Fruit fly (Drosophila melanogaster) whole organism, adult: ENCODE data around the gene CG42780.
A peak's percentile ranks its signal among the peaks of the same experiment; 100 is the strongest.

Experiments used
- CG11617 ChIP-seq: fragments of 200-800 bp; sonication (Bioruptor generic); optimal IDR thresholded peaks from 2 replicates; lab custom pipeline; 2017; ENCODE audit warnings: mild to moderate bottlenecking, missing biosample characterization, missing genetic modification reagents, missing genetic modification characterization
- CG12768 ChIP-seq: fragments of 200-800 bp; sonication (Bioruptor generic); optimal IDR thresholded peaks from 2 replicates; lab custom pipeline; 2017; ENCODE audit warnings: missing biosample characterization, missing genetic modification characterization, mild to moderate bottlenecking, moderate library complexity, missing genetic modification reagents
- CG14711 ChIP-seq: fragments of 200-800 bp; sonication (Bioruptor generic); optimal IDR thresholded peaks from 2 replicates; lab custom pipeline; 2018; ENCODE audit warnings: missing biosample characterization, mild to moderate bottlenecking, missing genetic modification characterization, moderate library complexity
- CG1620 ChIP-seq: fragments of 200-800 bp; sonication (Bioruptor generic); optimal IDR thresholded peaks from 2 replicates; lab custom pipeline; 2016; ENCODE audit warnings: missing biosample characterization, missing genetic modification characterization
- CG33017 ChIP-seq: fragments of 200-800 bp; sonication (Bioruptor generic); optimal IDR thresholded peaks from 2 replicates; lab custom pipeline; 2018; ENCODE audit warnings: missing biosample characterization, mild to moderate bottlenecking, missing genetic modification characterization, moderate library complexity
- CG5204 ChIP-seq: fragments of 200-800 bp; sonication (Bioruptor generic); optimal IDR thresholded peaks from 2 replicates; lab custom pipeline; 2016; ENCODE audit warnings: missing biosample characterization, missing genetic modification characterization
- CG7045 ChIP-seq: fragments of 200-800 bp; sonication (Bioruptor generic); optimal IDR thresholded peaks from 2 replicates; lab custom pipeline; 2017; ENCODE audit warnings: missing biosample characterization, mild to moderate bottlenecking, missing genetic modification characterization
- CG7101 ChIP-seq: fragments of 200-800 bp; sonication (Bioruptor generic); optimal IDR thresholded peaks from 2 replicates; lab custom pipeline; 2018; ENCODE audit warnings: missing biosample characterization, mild to moderate bottlenecking, missing genetic modification characterization, moderate library complexity
- Clk ChIP-seq: fragments of 200-800 bp; sonication (Bioruptor generic); optimal IDR thresholded peaks from 2 replicates; lab custom pipeline; 2017; ENCODE audit warnings: missing biosample characterization, missing genetic modification characterization
- Crg-1 ChIP-seq: fragments of 200-800 bp; sonication (Bioruptor generic); optimal IDR thresholded peaks from 2 replicates; lab custom pipeline; 2016; ENCODE audit warnings: missing biosample characterization, missing genetic modification characterization
- Hr96 ChIP-seq: fragments of 200-800 bp; sonication (Bioruptor generic); optimal IDR thresholded peaks from 2 replicates; lab custom pipeline; 2016; ENCODE audit warnings: missing biosample characterization, missing genetic modification characterization
- Mnt ChIP-seq: fragments of 200-800 bp; sonication (Bioruptor generic); optimal IDR thresholded peaks from 2 replicates; lab custom pipeline; 2016; ENCODE audit warnings: missing biosample characterization, mild to moderate bottlenecking, missing genetic modification characterization
- bab1 ChIP-seq: fragments of 200-800 bp; sonication (Bioruptor generic); optimal IDR thresholded peaks from 3 replicates; lab custom pipeline; 2019; ENCODE audit warnings: missing biosample characterization, mild to moderate bottlenecking, missing genetic modification characterization, moderate library complexity
- cic ChIP-seq: fragments of 200-800 bp; sonication (Bioruptor generic); optimal IDR thresholded peaks from 2 replicates; lab custom pipeline; 2017; ENCODE audit warnings: missing biosample characterization, mild to moderate bottlenecking, missing genetic modification characterization, moderate library complexity
- cnc ChIP-seq, 2 experiments: fragments of >200 bp; optimal IDR thresholded peaks; 2 replicates each; lab custom pipeline; 2017
- kay ChIP-seq: fragments of 200-800 bp; sonication (Bioruptor generic); peaks from one replicate; lab custom pipeline; 2016; ENCODE audit warnings: missing biosample characterization, missing genetic modification characterization, borderline replicate concordance
- ovo ChIP-seq: fragments of 200-800 bp; sonication (Bioruptor generic); optimal IDR thresholded peaks from 2 replicates; lab custom pipeline; 2016; ENCODE audit warnings: missing biosample characterization, missing genetic modification characterization
- pad ChIP-seq: fragments of 200-800 bp; sonication (Bioruptor generic); optimal IDR thresholded peaks from 3 replicates; lab custom pipeline; 2017; ENCODE audit warnings: missing biosample characterization, missing genetic modification characterization, mild to moderate bottlenecking, moderate library complexity, missing genetic modification reagents
- tj ChIP-seq: fragments of 200-800 bp; sonication (Bioruptor generic); optimal IDR thresholded peaks from 3 replicates; lab custom pipeline; 2017; ENCODE audit warnings: missing biosample characterization, mild to moderate bottlenecking, missing genetic modification characterization, moderate library complexity
- toe ChIP-seq: fragments of 200-800 bp; sonication (Bioruptor generic); optimal IDR thresholded peaks from 2 replicates; lab custom pipeline; 2016; ENCODE audit warnings: missing biosample characterization, missing genetic modification characterization

CG42780 gene

dm6 chrX:7304798-7305447, 27.1 kb downstream of the CG42780 start:
- TF ChIP-seq CG14711 (no peak), Clk (GFP tag; lab: Kevin White, UChicago) (no peak), CG1620 (GFP tag; lab: Kevin White, UChicago) (no peak), ovo (no peak), bab1 (GFP tag; lab: Kevin White, UChicago) (no peak), toe (GFP tag; lab: Kevin White, UChicago) (no peak), CG5204 (GFP tag; lab: Kevin White, UChicago) (no peak), CG7045 (GFP tag; lab: Kevin White, UChicago) (no peak), tj (GFP tag; lab: Kevin White, UChicago) (no peak), Crg-1 (no peak), CG33017 (no peak), pad (GFP tag; lab: Kevin White, UChicago) (no peak)

- TF ChIP-seq pad (GFP tag; lab: Kevin White, UChicago): no peak
- no peak for TF ChIP-seq Hr96
- peak; percentile 53 for TF ChIP-seq Mnt (GFP tag; lab: Kevin White, UChicago)
- peak; percentile 84 for TF ChIP-seq kay
- TF ChIP-seq CG7045 (GFP tag; lab: Kevin White, UChicago): no peak
- no peak for TF ChIP-seq ovo
- peak; percentile 50 for TF ChIP-seq cic (GFP tag; lab: Kevin White, UChicago)
Measured at dm6 chrX:7303848-7304427, 28.1 kb downstream of the CG42780 start.

dm6 chrX:7302329-7302728, 29.7 kb downstream of the CG42780 start:
- TF ChIP-seq Crg-1 (no peak), CG7045 (GFP tag; lab: Kevin White, UChicago) (no peak), CG7101 (tag; lab: Kevin White, UChicago) (no peak), CG1620 (GFP tag; lab: Kevin White, UChicago) (no peak), ovo (no peak), CG12768 (GFP tag; lab: Kevin White, UChicago) (no peak), Mnt (GFP tag; lab: Kevin White, UChicago) (no peak), kay (no peak), tj (GFP tag; lab: Kevin White, UChicago) (no peak), cnc (optimal IDR thresholded peaks at IDR 0.05; lab: Kevin White, UChicago) (no peak), CG33017 (no peak), Clk (GFP tag; lab: Kevin White, UChicago) (no peak), CG11617 (GFP tag; lab: Kevin White, UChicago) (no peak), CG5204 (GFP tag; lab: Kevin White, UChicago) (no peak), cic (GFP tag; lab: Kevin White, UChicago) (no peak), pad (GFP tag; lab: Kevin White, UChicago) (no peak)

dm6 chrX:7301351-7302328, 30.4 kb downstream of the CG42780 start:
- no peak for TF ChIP-seq tj (GFP tag; lab: Kevin White, UChicago)
- peak; percentile 1 for TF ChIP-seq CG33017
- no peak for TF ChIP-seq bab1 (GFP tag; lab: Kevin White, UChicago)
- TF ChIP-seq cnc (optimal IDR thresholded peaks at IDR 0.05; lab: Kevin White, UChicago): peak in 1 of 2 experiments; percentile 52
- no peak for TF ChIP-seq CG14711
- TF ChIP-seq kay: no peak
- peak; percentile 42 for TF ChIP-seq Hr96
- TF ChIP-seq CG7101 (tag; lab: Kevin White, UChicago): peak; percentile 15
- TF ChIP-seq CG7045 (GFP tag; lab: Kevin White, UChicago): peak; percentile 20
- no peak for TF ChIP-seq Crg-1
- TF ChIP-seq Clk (GFP tag; lab: Kevin White, UChicago): no peak
- peak; percentile 34 for TF ChIP-seq CG5204 (GFP tag; lab: Kevin White, UChicago)
- no peak for TF ChIP-seq CG12768 (GFP tag; lab: Kevin White, UChicago)
- no peak for TF ChIP-seq Mnt (GFP tag; lab: Kevin White, UChicago)
- peak; percentile 48 for TF ChIP-seq CG1620 (GFP tag; lab: Kevin White, UChicago)
- TF ChIP-seq ovo: no peak
- TF ChIP-seq toe (GFP tag; lab: Kevin White, UChicago): no peak
- peak; percentile 50 for TF ChIP-seq CG11617 (GFP tag; lab: Kevin White, UChicago)
- TF ChIP-seq pad (GFP tag; lab: Kevin White, UChicago): no peak
- no peak for TF ChIP-seq cic (GFP tag; lab: Kevin White, UChicago)

- TF ChIP-seq kay (peak; percentile 16), pad (GFP tag; lab: Kevin White, UChicago) (no peak), ovo (peak; percentile 24), toe (GFP tag; lab: Kevin White, UChicago) (no peak), tj (GFP tag; lab: Kevin White, UChicago) (peak; percentile 70), CG5204 (GFP tag; lab: Kevin White, UChicago) (no peak), CG33017 (no peak), Mnt (GFP tag; lab: Kevin White, UChicago) (no peak), Crg-1 (no peak), Clk (GFP tag; lab: Kevin White, UChicago) (no peak), cic (GFP tag; lab: Kevin White, UChicago) (peak; percentile 28), bab1 (GFP tag; lab: Kevin White, UChicago) (peak; percentile 42), Hr96 (no peak), CG11617 (GFP tag; lab: Kevin White, UChicago) (no peak), cnc (optimal IDR thresholded peaks at IDR 0.05; lab: Kevin White, UChicago) (no peak), CG7101 (tag; lab: Kevin White, UChicago) (no peak), CG1620 (GFP tag; lab: Kevin White, UChicago) (no peak), CG12768 (GFP tag; lab: Kevin White, UChicago) (no peak), CG7045 (GFP tag; lab: Kevin White, UChicago) (no peak), CG14711 (no peak)
Measured at dm6 chrX:7300722-7301350, 31.2 kb downstream of the CG42780 start.
